Worm (Caenorhabditis elegans) whole organism, L4 larva: ENCODE data around the gene fcho-1.

Source experiments
- D1046.2 ChIP-seq: fragments of 200-800 bp; sonication (Bioruptor generic); IDR thresholded peaks from 2 replicates; pipeline ENCODE4 v1.3.6; 2022; ENCODE audit warnings: missing genetic modification characterization, missing compliant biosample characterization
- F26F4.8 ChIP-seq: fragments of 200-800 bp; sonication (Bioruptor generic); conservative IDR thresholded peaks from 2 replicates; pipeline ENCODE4 v1.3.6; 2022; ENCODE audit warnings: missing genetic modification characterization, missing compliant biosample characterization
- T20F7.1 ChIP-seq: fragments of 200-800 bp; sonication (Bioruptor generic); optimal IDR thresholded peaks from 2 replicates; lab custom pipeline; 2018; ENCODE audit warnings: mild to moderate bottlenecking, missing genetic modification characterization, missing compliant biosample characterization
- aly-2 ChIP-seq: sonication (generic microtip); optimal IDR thresholded peaks from 2 replicates; lab custom pipeline; 2018; ENCODE audit warnings: missing biosample characterization, missing genetic modification characterization
- ceh-82 ChIP-seq: sonication (generic microtip); optimal IDR thresholded peaks from 2 replicates; lab custom pipeline; 2017; ENCODE audit warnings: missing biosample characterization, missing genetic modification characterization
- hif-1 ChIP-seq, 2 experiments: sonication (generic microtip); optimal IDR thresholded peaks; 2 replicates each; lab custom pipeline; 2016 to 2017; ENCODE audit warnings: missing compliant biosample characterization in 2 of 2, missing genetic modification characterization in 2 of 2, missing genetic modification reagents in 2 of 2, missing genotype in 2 of 2, mild to moderate bottlenecking in 1 of 2
- lin-15B ChIP-seq: fragments of 150-350 bp; sonication (generic microtip); optimal IDR thresholded peaks from 3 replicates; lab custom pipeline; 2014; ENCODE audit warnings: missing biosample characterization, missing genetic modification characterization
- mep-1 ChIP-seq: fragments of 150-350 bp; sonication (generic microtip); optimal IDR thresholded peaks from 3 replicates; lab custom pipeline; 2014; ENCODE audit warnings: missing biosample characterization, missing genetic modification characterization
- pqm-1 ChIP-seq: sonication (generic microtip); optimal IDR thresholded peaks from 2 replicates; lab custom pipeline; 2017; ENCODE audit warnings: missing biosample characterization, missing genetic modification characterization
- unc-39 ChIP-seq: sonication (generic microtip); optimal IDR thresholded peaks from 2 replicates; lab custom pipeline; 2017; ENCODE audit warnings: missing biosample characterization, missing genetic modification characterization

- TF ChIP-seq D1046.2 (GFP tag; lab: Robert Waterston, UW) (no peak), hif-1 (tag; optimal IDR thresholded peaks at IDR 0.05; lab: Kevin White, UChicago) (no peak), unc-39 (tag; lab: Kevin White, UChicago) (no peak), aly-2 (tag; lab: Kevin White, UChicago) (no peak), F26F4.8 (no peak), pqm-1 (tag; lab: Kevin White, UChicago) (no peak), T20F7.1 (GFP tag; lab: Kevin White, UChicago) (no peak), lin-15B (tag; lab: Kevin White, UChicago) (no peak), ceh-82 (tag; lab: Kevin White, UChicago) (no peak), mep-1 (tag; lab: Kevin White, UChicago) (no peak)
Observed at ce11 chrII:1340049-1340448, 29.7 kb downstream of the fcho-1 start.
